Worm (Caenorhabditis elegans) whole organism, L2 larva: Measurements from ENCODE around the gene F56D5.9.

Experiments
- ama-1 ChIP-seq: fragments of 150-350 bp; optimal IDR thresholded peaks from 2 replicates; lab custom pipeline; 2018; ENCODE audit warnings: inconsistent platforms
- blmp-1 ChIP-seq: sonication (generic microtip); optimal IDR thresholded peaks from 2 replicates; lab custom pipeline; 2017; ENCODE audit warnings: missing genetic modification characterization, mild to moderate bottlenecking, missing compliant biosample characterization, antibody characterized with exemption, moderate library complexity; ENCODE audit not compliant: insufficient read depth
- elt-1 ChIP-seq: fragments of 150-350 bp; optimal IDR thresholded peaks from 2 replicates; lab custom pipeline; 2014; ENCODE audit warnings: missing biosample characterization, missing genetic modification characterization
- elt-3 ChIP-seq: sonication (generic microtip); optimal IDR thresholded peaks from 2 replicates; lab custom pipeline; 2017; ENCODE audit warnings: missing biosample characterization, missing genetic modification characterization
- lin-11 ChIP-seq: fragments of 150-350 bp; sonication (generic microtip); optimal IDR thresholded peaks from 2 replicates; lab custom pipeline; 2014; ENCODE audit warnings: missing biosample characterization, missing genetic modification characterization, inconsistent platforms, mixed read lengths
- lsy-2 ChIP-seq, 2 experiments: fragments of 150-350 bp in 1 of 2; sonication (generic microtip) in 1 of 2; optimal IDR thresholded peaks; 2 replicates each; lab custom pipeline; 2014 to 2017; ENCODE audit warnings: missing biosample characterization in 2 of 2, missing genetic modification characterization in 2 of 2
- mdl-1 ChIP-seq, 2 experiments: fragments of 150-350 bp in 1 of 2; sonication (generic microtip) in 1 of 2; optimal IDR thresholded peaks; 2 replicates each; lab custom pipeline; 2017; ENCODE audit warnings: missing biosample characterization in 2 of 2, missing genetic modification characterization in 2 of 2
- nhr-12 ChIP-seq: fragments of 150-350 bp; optimal IDR thresholded peaks from 2 replicates; lab custom pipeline; 2014; ENCODE audit warnings: missing biosample characterization, missing genetic modification characterization
- unc-62 ChIP-seq: fragments of 150-350 bp; optimal IDR thresholded peaks from 2 replicates; lab custom pipeline; 2014; ENCODE audit warnings: missing biosample characterization, missing genetic modification reagents, missing genetic modification characterization
- ztf-4 ChIP-seq: fragments of 150-350 bp; optimal IDR thresholded peaks from 2 replicates; lab custom pipeline; 2014; ENCODE audit warnings: missing biosample characterization, missing genetic modification characterization

ce11 chrIV:9440880-9441336, 18.6 kb upstream of the F56D5.9 start, which contains the start of gene idh-1:
- TF ChIP-seq blmp-1, result no peak
- no peak for TF ChIP-seq ztf-4
- TF ChIP-seq elt-1 (tag; lab: Kevin White, UChicago), result no peak
- TF ChIP-seq lin-11 (tag; lab: Kevin White, UChicago), result no peak
- no peak for TF ChIP-seq mdl-1 (tag; optimal IDR thresholded peaks at IDR 0.05; lab: Kevin White, UChicago)
- peak; percentile 81 for TF ChIP-seq ama-1
- peak in 1 of 2 experiments; percentile 41 for TF ChIP-seq lsy-2 (tag; optimal IDR thresholded peaks at IDR 0.05; lab: Kevin White, UChicago)
- no peak for TF ChIP-seq unc-62 (GFP tag; lab: Kevin White, UChicago)
- no peak for TF ChIP-seq elt-3 (tag; lab: Kevin White, UChicago)
- TF ChIP-seq nhr-12 (tag; lab: Kevin White, UChicago), result no peak
